Worm (Caenorhabditis elegans) whole organism, mixed stage, embryonic: ENCODE measurements around the gene col-148.

Experiments used
- M03D4.4 ChIP-seq: sonication (generic microtip); optimal IDR thresholded peaks from 2 replicates; lab custom pipeline; 2017; ENCODE audit warnings: mild to moderate bottlenecking, missing genetic modification characterization, missing compliant biosample characterization
- bed-3 ChIP-seq: fragments of 200-800 bp; sonication (Bioruptor generic); optimal IDR thresholded peaks from 3 replicates; lab custom pipeline; 2018; ENCODE audit warnings: mild to moderate bottlenecking, missing genetic modification characterization, moderate library complexity, missing compliant biosample characterization
- blmp-1 ChIP-seq: fragments of 150-350 bp; optimal IDR thresholded peaks from 2 replicates; lab custom pipeline; 2014; ENCODE audit warnings: missing biosample characterization, missing genetic modification characterization
- ceh-39 ChIP-seq: fragments of 150-350 bp; optimal IDR thresholded peaks from 2 replicates; lab custom pipeline; 2014; ENCODE audit warnings: missing biosample characterization, missing genetic modification characterization
- ceh-43 ChIP-seq: fragments of 200-800 bp; sonication (Bioruptor generic); optimal IDR thresholded peaks from 2 replicates; lab custom pipeline; 2018; ENCODE audit warnings: mild to moderate bottlenecking, missing genetic modification characterization, moderate library complexity, missing compliant biosample characterization
- ceh-83 ChIP-seq: fragments of 200-800 bp; sonication (Bioruptor generic); optimal IDR thresholded peaks from 2 replicates; lab custom pipeline; 2018; ENCODE audit warnings: mild to moderate bottlenecking, missing genetic modification characterization, missing compliant biosample characterization
- ces-1 ChIP-seq: fragments of 150-350 bp; optimal IDR thresholded peaks from 2 replicates; lab custom pipeline; 2014; ENCODE audit warnings: missing biosample characterization, missing genetic modification reagents, missing genetic modification characterization
- cnd-1 ChIP-seq: fragments of 200-800 bp; sonication (Bioruptor generic); optimal IDR thresholded peaks from 2 replicates; lab custom pipeline; 2018; ENCODE audit warnings: mild to moderate bottlenecking, missing genetic modification characterization, missing compliant biosample characterization
- drap-1 ChIP-seq: fragments of 200-800 bp; sonication (Bioruptor generic); optimal IDR thresholded peaks from 3 replicates; lab custom pipeline; 2018; ENCODE audit warnings: mild to moderate bottlenecking, missing genetic modification characterization, missing compliant biosample characterization
- elt-1 ChIP-seq: sonication (generic microtip); optimal IDR thresholded peaks from 2 replicates; lab custom pipeline; 2017; ENCODE audit warnings: missing genetic modification characterization, mild to moderate bottlenecking, missing compliant biosample characterization, antibody characterized with exemption, moderate library complexity, borderline replicate concordance; ENCODE audit not compliant: insufficient read depth
- elt-3 ChIP-seq: fragments of 150-350 bp; optimal IDR thresholded peaks from 2 replicates; lab custom pipeline; 2014; ENCODE audit warnings: missing biosample characterization, missing genetic modification characterization
- flh-1 ChIP-seq: fragments of 200-800 bp; sonication (Bioruptor generic); optimal IDR thresholded peaks from 2 replicates; lab custom pipeline; 2018; ENCODE audit warnings: mild to moderate bottlenecking, missing genetic modification characterization, moderate library complexity, missing compliant biosample characterization
- ham-2 ChIP-seq: fragments of 200-800 bp; sonication (Bioruptor generic); optimal IDR thresholded peaks from 2 replicates; lab custom pipeline; 2018; ENCODE audit warnings: mild to moderate bottlenecking, missing genetic modification characterization, missing compliant biosample characterization
- hlh-1 ChIP-seq: fragments of 150-350 bp; optimal IDR thresholded peaks from 2 replicates; lab custom pipeline; 2014; ENCODE audit warnings: missing biosample characterization, missing genetic modification reagents, missing genetic modification characterization
- lin-32 ChIP-seq: fragments of 200-800 bp; sonication (Bioruptor generic); optimal IDR thresholded peaks from 2 replicates; lab custom pipeline; 2018; ENCODE audit warnings: mild to moderate bottlenecking, missing genetic modification characterization, missing compliant biosample characterization
- lsy-2 ChIP-seq: fragments of 150-350 bp; optimal IDR thresholded peaks from 2 replicates; lab custom pipeline; 2014; ENCODE audit warnings: missing biosample characterization, missing genetic modification characterization
- mab-5 ChIP-seq: fragments of 150-350 bp; optimal IDR thresholded peaks from 2 replicates; lab custom pipeline; 2014; ENCODE audit warnings: missing biosample characterization, missing genetic modification characterization
- mep-1 ChIP-seq: fragments of 150-350 bp; optimal IDR thresholded peaks from 2 replicates; lab custom pipeline; 2017; ENCODE audit warnings: missing biosample characterization, missing genetic modification reagents, missing genetic modification characterization, inconsistent platforms
- mls-2 ChIP-seq: sonication (generic microtip); optimal IDR thresholded peaks from 2 replicates; lab custom pipeline; 2016; ENCODE audit warnings: mild to moderate bottlenecking, missing genetic modification characterization, moderate library complexity, missing compliant biosample characterization
- nhr-2 ChIP-seq: fragments of 150-350 bp; optimal IDR thresholded peaks from 2 replicates; lab custom pipeline; 2014; ENCODE audit warnings: missing biosample characterization, missing genetic modification characterization
- nhr-237 ChIP-seq: fragments of 150-350 bp; optimal IDR thresholded peaks from 2 replicates; lab custom pipeline; 2014; ENCODE audit warnings: missing biosample characterization, missing genetic modification characterization
- nhr-28 ChIP-seq: fragments of 150-350 bp; optimal IDR thresholded peaks from 2 replicates; lab custom pipeline; 2014; ENCODE audit warnings: missing biosample characterization, missing genetic modification characterization
- pha-4 ChIP-seq: fragments of 150-350 bp; optimal IDR thresholded peaks from 2 replicates; lab custom pipeline; 2018; ENCODE audit warnings: missing biosample characterization, missing genetic modification reagents, missing genetic modification characterization
- snpc-4 ChIP-seq: fragments of 150-350 bp; optimal IDR thresholded peaks from 2 replicates; lab custom pipeline; 2014; ENCODE audit warnings: missing biosample characterization, missing genetic modification characterization
- sptf-1 ChIP-seq: sonication (generic microtip); optimal IDR thresholded peaks from 2 replicates; lab custom pipeline; 2017; ENCODE audit warnings: mild to moderate bottlenecking, missing genetic modification characterization, moderate library complexity, missing compliant biosample characterization
- tbx-8 ChIP-seq: fragments of 200-800 bp; sonication (Bioruptor generic); optimal IDR thresholded peaks from 2 replicates; lab custom pipeline; 2018; ENCODE audit warnings: mild to moderate bottlenecking, missing genetic modification characterization, moderate library complexity, missing compliant biosample characterization
- unc-120 ChIP-seq: sonication (generic microtip); optimal IDR thresholded peaks from 2 replicates; lab custom pipeline; 2017; ENCODE audit warnings: missing genetic modification characterization, missing compliant biosample characterization; ENCODE audit not compliant: poor library complexity, severe bottlenecking
- unc-39 ChIP-seq: fragments of 150-350 bp; optimal IDR thresholded peaks from 2 replicates; lab custom pipeline; 2014; ENCODE audit warnings: missing biosample characterization, missing genetic modification characterization
- unc-62 ChIP-seq: fragments of 150-350 bp; optimal IDR thresholded peaks from 2 replicates; lab custom pipeline; 2014; ENCODE audit warnings: missing biosample characterization, missing genetic modification reagents, missing genetic modification characterization
- zip-8 ChIP-seq: fragments of 150-350 bp; optimal IDR thresholded peaks from 2 replicates; lab custom pipeline; 2014; ENCODE audit warnings: missing biosample characterization, missing genetic modification characterization
- ztf-11 ChIP-seq: fragments of 150-350 bp; optimal IDR thresholded peaks from 2 replicates; lab custom pipeline; 2014; ENCODE audit warnings: missing biosample characterization, missing genetic modification characterization

The col-148 gene

ce11 chrV:10276038-10276437 is 34.5 kb downstream of the col-148 start:
- no peak for TF ChIP-seq ceh-39 (tag; lab: Kevin White, UChicago)
- no peak for TF ChIP-seq elt-3 (tag; lab: Kevin White, UChicago)
- TF ChIP-seq lsy-2 (tag; lab: Kevin White, UChicago) = no peak
- TF ChIP-seq drap-1 (GFP tag; lab: Kevin White, UChicago) = no peak
- no peak for TF ChIP-seq ham-2
- no peak for TF ChIP-seq unc-39 (tag; lab: Kevin White, UChicago)
- no peak for TF ChIP-seq elt-1 (tag; lab: Kevin White, UChicago)
- TF ChIP-seq blmp-1 = no peak
- no peak for TF ChIP-seq lin-32 (GFP tag; lab: Kevin White, UChicago)
- TF ChIP-seq unc-62 (GFP tag; lab: Kevin White, UChicago) = no peak
- no peak for TF ChIP-seq nhr-237 (tag; lab: Kevin White, UChicago)
- no peak for TF ChIP-seq sptf-1 (tag; lab: Kevin White, UChicago)
- no peak for TF ChIP-seq ceh-83 (GFP tag; lab: Kevin White, UChicago)
- TF ChIP-seq snpc-4 (tag; lab: Kevin White, UChicago) = no peak
- TF ChIP-seq bed-3 (GFP tag; lab: Kevin White, UChicago) = no peak
- TF ChIP-seq mls-2 (tag; lab: Kevin White, UChicago) = no peak
- no peak for TF ChIP-seq cnd-1 (tag; lab: Kevin White, UChicago)
- TF ChIP-seq ztf-11 (tag; lab: Kevin White, UChicago) = no peak

- TF ChIP-seq elt-3 (tag; lab: Kevin White, UChicago) (no peak), mls-2 (tag; lab: Kevin White, UChicago) (no peak), lsy-2 (tag; lab: Kevin White, UChicago) (no peak), M03D4.4 (tag; lab: Kevin White, UChicago) (no peak), nhr-2 (tag; lab: Kevin White, UChicago) (no peak), blmp-1 (no peak), zip-8 (tag; lab: Kevin White, UChicago) (no peak), hlh-1 (tag; lab: Kevin White, UChicago) (no peak), cnd-1 (tag; lab: Kevin White, UChicago) (no peak), ceh-39 (tag; lab: Kevin White, UChicago) (no peak), ham-2 (no peak), tbx-8 (GFP tag; lab: Kevin White, UChicago) (no peak), unc-120 (tag; lab: Kevin White, UChicago) (no peak), ces-1 (GFP tag; lab: Kevin White, UChicago) (no peak)
These were observed 36.0 kb downstream of the col-148 start, which contains the start of gene lys-1 for ce11 chrV:10277579-10277978. lys-1 (plus strand) TSS chrV:10277904.

- no peak for TF ChIP-seq ceh-39 (tag; lab: Kevin White, UChicago)
- TF ChIP-seq mls-2 (tag; lab: Kevin White, UChicago) = no peak
- no peak for TF ChIP-seq flh-1 (GFP tag; lab: Kevin White, UChicago)
- no peak for TF ChIP-seq nhr-28
- TF ChIP-seq blmp-1 = no peak
- no peak for TF ChIP-seq mab-5
- TF ChIP-seq mep-1 = no peak
- no peak for TF ChIP-seq nhr-2 (tag; lab: Kevin White, UChicago)
- no peak for TF ChIP-seq nhr-237 (tag; lab: Kevin White, UChicago)
- no peak for TF ChIP-seq ces-1 (GFP tag; lab: Kevin White, UChicago)
- TF ChIP-seq ham-2 = no peak
These were observed 38.6 kb downstream of the col-148 start for ce11 chrV:10280112-10280511.

ce11 chrV:10281374-10281773 is 39.8 kb downstream of the col-148 start, which contains the start of gene lys-2:
lys-2 (minus strand) TSS chrV:10281474.
- TF ChIP-seq ceh-83 (GFP tag; lab: Kevin White, UChicago) (no peak), snpc-4 (tag; lab: Kevin White, UChicago) (no peak), pha-4 (tag; lab: Kevin White, UChicago) (no peak), unc-39 (tag; lab: Kevin White, UChicago) (no peak), tbx-8 (GFP tag; lab: Kevin White, UChicago) (no peak), flh-1 (GFP tag; lab: Kevin White, UChicago) (no peak), mep-1 (no peak), M03D4.4 (tag; lab: Kevin White, UChicago) (no peak), mab-5 (no peak), hlh-1 (tag; lab: Kevin White, UChicago) (no peak), elt-3 (tag; lab: Kevin White, UChicago) (no peak), ham-2 (no peak), ceh-43 (no peak), unc-62 (GFP tag; lab: Kevin White, UChicago) (no peak), mls-2 (tag; lab: Kevin White, UChicago) (no peak), elt-1 (tag; lab: Kevin White, UChicago) (no peak), ceh-39 (tag; lab: Kevin White, UChicago) (no peak), lsy-2 (tag; lab: Kevin White, UChicago) (no peak), lin-32 (GFP tag; lab: Kevin White, UChicago) (no peak)
